Fruit fly (Drosophila melanogaster): ENCODE data around the gene CG9592.

CG9592 gene

DNA sequence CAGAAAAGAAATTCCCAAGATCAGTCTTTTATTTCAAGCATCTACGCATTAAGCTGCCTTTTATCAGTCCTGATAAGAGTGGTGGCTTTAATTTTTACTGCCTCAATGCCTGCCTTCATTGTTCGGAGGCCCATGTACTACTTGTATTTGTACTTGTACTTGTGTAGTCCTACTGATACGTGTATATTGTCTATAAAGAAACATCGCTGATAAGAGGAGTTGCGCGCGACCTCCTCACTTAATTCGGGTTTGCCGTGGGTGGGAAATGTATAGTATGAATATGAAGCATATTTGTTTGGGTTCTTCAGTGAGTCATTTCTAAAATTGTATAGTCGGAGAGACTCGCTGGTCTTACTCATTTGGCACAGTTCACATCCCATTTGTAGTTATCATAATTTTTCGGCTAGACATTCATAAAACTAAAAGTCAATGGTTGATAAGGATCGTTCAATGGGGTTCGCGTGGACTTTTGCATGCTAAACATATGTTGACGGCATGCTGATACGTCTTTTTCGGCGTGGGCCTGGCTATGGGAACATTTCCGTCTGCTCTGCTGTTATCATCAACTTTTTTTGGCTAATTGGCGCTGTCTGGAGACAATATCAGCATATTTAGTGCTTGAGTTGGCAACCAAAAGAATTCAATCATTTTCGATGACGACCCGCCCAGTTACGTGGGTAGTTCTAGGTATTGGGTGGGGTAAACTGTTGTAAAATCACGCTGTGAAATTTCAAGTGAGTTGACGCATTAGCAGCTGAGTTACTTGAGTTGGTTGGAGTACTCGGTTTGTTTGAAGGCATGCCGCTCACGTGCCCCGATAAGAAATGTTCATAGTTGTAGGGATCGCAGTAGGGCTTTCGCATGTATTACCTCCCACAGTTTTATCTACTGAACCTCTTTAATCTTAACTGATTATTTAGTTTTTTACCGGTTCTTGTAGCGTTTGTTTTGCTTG, 30.5 kb downstream of the CG9592 start (continued):
- peak in 1 of 2 experiments; percentile 49 for TF ChIP-seq eve (GFP tag; optimal IDR thresholded peaks at IDR 0.05)
- TF ChIP-seq Max (GFP tag; optimal IDR thresholded peaks at IDR 0.05) = no peak
- TF ChIP-seq CG8388 (GFP tag; optimal IDR thresholded peaks at IDR 0.05) = no peak
- TF ChIP-seq peb (GFP tag; IDR thresholded peaks at IDR 0.05) = no peak
- TF ChIP-seq Spps (tag; optimal IDR thresholded peaks at IDR 0.05) = no peak

DNA sequence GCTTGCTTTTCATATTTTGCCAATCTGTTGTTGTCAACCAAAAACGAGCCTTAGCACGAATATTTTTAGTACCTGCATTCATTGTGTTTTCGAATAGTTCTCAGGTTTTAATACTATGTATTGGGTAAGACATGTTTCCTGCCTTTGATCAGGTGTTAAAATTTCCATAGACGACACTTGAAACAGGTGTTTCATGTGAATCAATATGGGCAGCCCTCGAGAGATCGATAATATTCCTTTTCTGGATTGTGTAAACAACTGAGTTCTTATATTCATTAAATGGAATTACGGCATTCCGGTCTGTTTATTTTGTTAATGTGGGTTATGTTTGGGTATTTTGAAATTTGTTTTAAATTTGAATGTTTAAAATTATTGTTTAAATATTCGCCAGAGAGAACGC, 31.6 kb downstream of the CG9592 start:
- no peak for TF ChIP-seq Oli (tag; optimal IDR thresholded peaks at IDR 0.05)
- TF ChIP-seq CG8944 (GFP tag; optimal IDR thresholded peaks at IDR 0.05) = no peak
- no peak for TF ChIP-seq CG11093 (GFP tag; IDR thresholded peaks at IDR 0.05)
- TF ChIP-seq dmrt11E (tag; optimal IDR thresholded peaks at IDR 0.05) = no peak
- no peak for TF ChIP-seq CG11696 (GFP tag; IDR thresholded peaks at IDR 0.05)
- TF ChIP-seq MESR4 (GFP tag; optimal IDR thresholded peaks at IDR 0.05) = no peak
- no peak for TF ChIP-seq CG4617 (GFP tag; optimal IDR thresholded peaks at IDR 0.05; ENCODE audit: borderline replicate concordance)
- TF ChIP-seq ab (GFP tag; optimal IDR thresholded peaks at IDR 0.05) = no peak
- no peak for TF ChIP-seq CG31365 (tag; optimal IDR thresholded peaks at IDR 0.05)
- no peak for TF ChIP-seq slbo (GFP tag; IDR thresholded peaks at IDR 0.05)
- TF ChIP-seq CG8478 (optimal IDR thresholded peaks at IDR 0.05) = no peak
- no peak for TF ChIP-seq ap (GFP tag; IDR thresholded peaks at IDR 0.05)
- TF ChIP-seq nmo (GFP tag; optimal IDR thresholded peaks at IDR 0.05) = no peak
- no peak for TF ChIP-seq CG43689 (GFP tag; IDR thresholded peaks at IDR 0.05)
- TF ChIP-seq CG9727 (GFP tag; optimal IDR thresholded peaks at IDR 0.05) = no peak
- no peak for TF ChIP-seq pnt (GFP tag; optimal IDR thresholded peaks at IDR 0.05)
- no peak for TF ChIP-seq Mad (GFP tag; optimal IDR thresholded peaks at IDR 0.05)
- TF ChIP-seq Dbx (GFP tag; IDR thresholded peaks at IDR 0.05) = peak; percentile 22; the same call in 1 of the 3 replicates
- TF ChIP-seq CG15514 (GFP tag; optimal IDR thresholded peaks at IDR 0.05) = peak; percentile 29
- TF ChIP-seq NFAT (GFP tag; IDR thresholded peaks at IDR 0.05) = no peak
- TF ChIP-seq CG1529 (GFP tag; optimal IDR thresholded peaks at IDR 0.05) = no peak
- TF ChIP-seq CG13123 (GFP tag; optimal IDR thresholded peaks at IDR 0.05) = no peak
- TF ChIP-seq lilli (GFP tag; optimal IDR thresholded peaks at IDR 0.05) = no peak
- TF ChIP-seq nerfin-1 (tag; optimal IDR thresholded peaks at IDR 0.05) = no peak
- no peak for TF ChIP-seq pho (GFP tag; optimal IDR thresholded peaks at IDR 0.05)
- no peak for TF ChIP-seq CG12942 (GFP tag; optimal IDR thresholded peaks at IDR 0.05)
- no peak for TF ChIP-seq CG8281 (tag; optimal IDR thresholded peaks at IDR 0.05)
- TF ChIP-seq al (GFP tag; IDR thresholded peaks at IDR 0.05) = no peak
- TF ChIP-seq CG18599 (GFP tag; optimal IDR thresholded peaks at IDR 0.05) = peak; percentile 43
- TF ChIP-seq Hey (tag; optimal IDR thresholded peaks at IDR 0.05) = no peak
- peak; percentile 31 for TF ChIP-seq sqz (GFP tag; optimal IDR thresholded peaks at IDR 0.05)
- no peak for TF ChIP-seq gsb-n (tag; optimal IDR thresholded peaks at IDR 0.05)
- TF ChIP-seq Nf-YB (GFP tag; optimal IDR thresholded peaks at IDR 0.05) = no peak
- TF ChIP-seq NfI (GFP tag; optimal IDR thresholded peaks at IDR 0.05) = no peak
- TF ChIP-seq CG33557 (GFP tag; optimal IDR thresholded peaks at IDR 0.05) = peak; percentile 12
- TF ChIP-seq Hr39 (optimal IDR thresholded peaks at IDR 0.05) = no peak
- TF ChIP-seq GATAe (GFP tag; conservative IDR thresholded peaks at IDR 0.05) = no peak
- TF ChIP-seq wor (GFP tag; IDR thresholded peaks at IDR 0.05) = no peak
- no peak for TF ChIP-seq psq (GFP tag; optimal IDR thresholded peaks at IDR 0.05)
- TF ChIP-seq slou (GFP tag; optimal IDR thresholded peaks at IDR 0.05) = no peak
- no peak for TF ChIP-seq vnd (GFP tag; IDR thresholded peaks at IDR 0.05; ENCODE audit: partially characterized antibody)
- no peak for TF ChIP-seq mld (GFP tag; IDR thresholded peaks at IDR 0.05; ENCODE audit: partially characterized antibody)
- TF ChIP-seq CG11247 (GFP tag; IDR thresholded peaks at IDR 0.05) = no peak
- no peak for TF ChIP-seq seq (GFP tag; IDR thresholded peaks at IDR 0.05)

Measured in whole organism, embryonic.